Worm (Caenorhabditis elegans) whole organism, L1 larva: ENCODE measurements around the gene R02F2.7.

ENCODE experiments used
- C04F5.9 ChIP-seq: sonication (generic microtip); optimal IDR thresholded peaks from 2 replicates; lab custom pipeline; 2016; ENCODE audit warnings: missing genetic modification characterization, missing compliant biosample characterization
- C16A3.4 ChIP-seq: fragments of 150-350 bp; optimal IDR thresholded peaks from 2 replicates; lab custom pipeline; 2014; ENCODE audit warnings: missing biosample characterization, missing genetic modification characterization
- C34B4.2 ChIP-seq: sonication (generic microtip); optimal IDR thresholded peaks from 2 replicates; lab custom pipeline; 2017; ENCODE audit warnings: mild to moderate bottlenecking, missing genetic modification characterization, missing compliant biosample characterization
- Y116A8C.19 ChIP-seq: sonication (generic microtip); optimal IDR thresholded peaks from 2 replicates; lab custom pipeline; 2016; ENCODE audit warnings: missing compliant biosample characterization, missing genetic modification characterization, borderline replicate concordance
- aly-2 ChIP-seq: fragments of 150-350 bp; optimal IDR thresholded peaks from 2 replicates; lab custom pipeline; 2014; ENCODE audit warnings: missing biosample characterization, missing genetic modification characterization
- ceh-63 ChIP-seq: fragments of 200-800 bp; sonication (Bioruptor generic); optimal IDR thresholded peaks from 2 replicates; lab custom pipeline; 2018; ENCODE audit warnings: mild to moderate bottlenecking, missing genetic modification characterization, missing compliant biosample characterization
- ceh-8 ChIP-seq: fragments of 200-800 bp; sonication (Bioruptor generic); optimal IDR thresholded peaks from 2 replicates; lab custom pipeline; 2018; ENCODE audit warnings: mild to moderate bottlenecking, missing genetic modification characterization, moderate library complexity, missing compliant biosample characterization
- ceh-82 ChIP-seq, 3 experiments: fragments of 150-350 bp in 1 of 3; sonication (generic microtip) in 2 of 3; optimal IDR thresholded peaks; 2 replicates each; lab custom pipeline; 2014 to 2017; ENCODE audit warnings: missing biosample characterization in 3 of 3, missing genetic modification characterization in 3 of 3
- ceh-88 ChIP-seq: fragments of 200-800 bp; sonication (Bioruptor generic); IDR thresholded peaks from 2 replicates; pipeline ENCODE4 v1.3.6; 2022; ENCODE audit warnings: missing genetic modification characterization, missing compliant biosample characterization
- ces-1 ChIP-seq: fragments of 150-350 bp; optimal IDR thresholded peaks from 2 replicates; lab custom pipeline; 2014; ENCODE audit warnings: missing biosample characterization, missing genetic modification reagents, missing genetic modification characterization
- dpl-1 ChIP-seq, 3 experiments: fragments of 150-350 bp in 2 of 3; sonication (generic microtip) in 1 of 3; optimal IDR thresholded peaks; 2 replicates each; lab custom pipeline; 2014 to 2017; ENCODE audit warnings: missing biosample characterization in 3 of 3, missing genetic modification characterization in 3 of 3, missing genetic modification reagents in 3 of 3
- dsc-1 ChIP-seq: sonication (generic microtip); optimal IDR thresholded peaks from 2 replicates; lab custom pipeline; 2016; ENCODE audit warnings: mild to moderate bottlenecking, missing genetic modification characterization, missing compliant biosample characterization
- efl-1 ChIP-seq, 4 experiments: fragments of 150-350 bp; optimal IDR thresholded peaks in 3 of 4; peaks in 1 of 4; 1 replicate in 1 of 4; 2 replicates in 3 of 4; lab custom pipeline; 2014; ENCODE audit warnings: missing biosample characterization in 2 of 4, missing genetic modification characterization in 2 of 4, missing genetic modification reagents in 2 of 4
- efl-3 ChIP-seq: fragments of 200-800 bp; sonication (Bioruptor generic); optimal IDR thresholded peaks from 2 replicates; lab custom pipeline; 2018; ENCODE audit warnings: mild to moderate bottlenecking, missing genetic modification characterization, missing compliant biosample characterization
- elt-3 ChIP-seq, 6 experiments: fragments of 150-350 bp in 1 of 6; sonication (generic microtip); optimal IDR thresholded peaks; 2 replicates each; lab custom pipeline; 2017 to 2018; ENCODE audit warnings: missing biosample characterization in 6 of 6, missing genetic modification characterization in 6 of 6, inconsistent platforms in 1 of 6
- ets-5 ChIP-seq: fragments of 200-800 bp; sonication (Bioruptor generic); IDR thresholded peaks from 2 replicates; pipeline ENCODE4 v1.3.6; 2022; ENCODE audit warnings: missing genetic modification characterization, missing compliant biosample characterization
- fkh-4 ChIP-seq: sonication (generic microtip); optimal IDR thresholded peaks from 2 replicates; lab custom pipeline; 2016; ENCODE audit warnings: missing compliant biosample characterization, missing genetic modification characterization, borderline replicate concordance
- fkh-8 ChIP-seq: sonication (generic microtip); optimal IDR thresholded peaks from 2 replicates; lab custom pipeline; 2016; ENCODE audit warnings: mild to moderate bottlenecking, missing genetic modification characterization, missing compliant biosample characterization
- fos-1 ChIP-seq: fragments of 150-350 bp; optimal IDR thresholded peaks from 2 replicates; lab custom pipeline; 2014; ENCODE audit warnings: missing biosample characterization, missing genetic modification characterization
- hlh-17 ChIP-seq: fragments of 200-800 bp; sonication (Bioruptor generic); optimal IDR thresholded peaks from 2 replicates; lab custom pipeline; 2018; ENCODE audit warnings: missing genetic modification characterization, mild to moderate bottlenecking, missing compliant biosample characterization, moderate library complexity, borderline replicate concordance
- hlh-4 ChIP-seq: sonication (generic microtip); optimal IDR thresholded peaks from 2 replicates; lab custom pipeline; 2016; ENCODE audit warnings: mild to moderate bottlenecking, missing genetic modification characterization, missing compliant biosample characterization
- jun-1 ChIP-seq: fragments of 150-350 bp; optimal IDR thresholded peaks from 2 replicates; lab custom pipeline; 2014; ENCODE audit warnings: missing biosample characterization, missing genetic modification reagents, missing genetic modification characterization
- lin-14 ChIP-seq: fragments of 200-800 bp; sonication (Bioruptor generic); optimal IDR thresholded peaks from 2 replicates; lab custom pipeline; 2018; ENCODE audit warnings: mild to moderate bottlenecking, missing genetic modification characterization, moderate library complexity, missing compliant biosample characterization
- lin-15B ChIP-seq: fragments of 150-350 bp; sonication (generic microtip); optimal IDR thresholded peaks from 3 replicates; lab custom pipeline; 2014; ENCODE audit warnings: missing biosample characterization, missing genetic modification characterization
- lin-35 ChIP-seq, 2 experiments: fragments of 150-350 bp; optimal IDR thresholded peaks; 2 replicates each; lab custom pipeline; 2014; ENCODE audit warnings: missing biosample characterization in 2 of 2, missing genetic modification characterization in 2 of 2, missing genetic modification reagents in 2 of 2
- lin-39 ChIP-seq: fragments of 150-350 bp; optimal IDR thresholded peaks from 2 replicates; lab custom pipeline; 2014; ENCODE audit warnings: missing biosample characterization, missing genetic modification reagents, missing genetic modification characterization
- lir-3 ChIP-seq: sonication (generic microtip); optimal IDR thresholded peaks from 2 replicates; lab custom pipeline; 2016; ENCODE audit warnings: mild to moderate bottlenecking, missing genetic modification characterization, moderate library complexity, missing compliant biosample characterization; ENCODE audit not compliant: poor library complexity
- lsy-2 ChIP-seq, 2 experiments: fragments of 150-350 bp; optimal IDR thresholded peaks; 2 replicates each; lab custom pipeline; 2014; ENCODE audit warnings: missing biosample characterization in 2 of 2, missing genetic modification characterization in 2 of 2
- mab-9 ChIP-seq: fragments of 200-800 bp; sonication (Bioruptor generic); IDR thresholded peaks from 2 replicates; pipeline ENCODE4 v1.3.6; 2022; ENCODE audit warnings: missing genetic modification reagents, missing genetic modification characterization, missing compliant biosample characterization
- mdl-1 ChIP-seq, 2 experiments: fragments of 150-350 bp; optimal IDR thresholded peaks; 2 replicates each; lab custom pipeline; 2014 to 2017; ENCODE audit warnings: missing biosample characterization in 2 of 2, missing genetic modification characterization in 2 of 2, inconsistent platforms in 1 of 2
- nhr-11 ChIP-seq: fragments of 150-350 bp; optimal IDR thresholded peaks from 2 replicates; lab custom pipeline; 2014; ENCODE audit warnings: missing biosample characterization, missing genetic modification characterization
- nhr-20 ChIP-seq: sonication (generic microtip); optimal IDR thresholded peaks from 2 replicates; lab custom pipeline; 2016; ENCODE audit warnings: mild to moderate bottlenecking, missing genetic modification characterization, missing compliant biosample characterization
- nhr-237 ChIP-seq: fragments of 150-350 bp; optimal IDR thresholded peaks from 2 replicates; lab custom pipeline; 2014; ENCODE audit warnings: missing biosample characterization, missing genetic modification characterization
- nhr-28 ChIP-seq: fragments of 150-350 bp; optimal IDR thresholded peaks from 2 replicates; lab custom pipeline; 2014; ENCODE audit warnings: missing biosample characterization, missing genetic modification characterization
- nhr-47 ChIP-seq: sonication (generic microtip); optimal IDR thresholded peaks from 2 replicates; lab custom pipeline; 2016; ENCODE audit warnings: mild to moderate bottlenecking, missing genetic modification characterization, moderate library complexity, missing compliant biosample characterization
- nhr-71 ChIP-seq: sonication (generic microtip); optimal IDR thresholded peaks from 2 replicates; lab custom pipeline; 2016; ENCODE audit warnings: mild to moderate bottlenecking, missing genetic modification characterization, moderate library complexity, missing compliant biosample characterization
- nhr-77 ChIP-seq: fragments of 150-350 bp; optimal IDR thresholded peaks from 2 replicates; lab custom pipeline; 2014; ENCODE audit warnings: missing biosample characterization, missing genetic modification characterization
- pag-3 ChIP-seq: sonication (generic microtip); optimal IDR thresholded peaks from 2 replicates; lab custom pipeline; 2017; ENCODE audit warnings: missing genetic modification characterization, mild to moderate bottlenecking, missing compliant biosample characterization, antibody characterized with exemption, borderline replicate concordance; ENCODE audit not compliant: insufficient read depth
- rnt-1 ChIP-seq: sonication (generic microtip); optimal IDR thresholded peaks from 2 replicates; lab custom pipeline; 2016; ENCODE audit warnings: mild to moderate bottlenecking, missing genetic modification characterization, moderate library complexity, missing compliant biosample characterization
- skn-1 ChIP-seq: fragments of 150-350 bp; optimal IDR thresholded peaks from 2 replicates; lab custom pipeline; 2014; ENCODE audit warnings: missing biosample characterization, missing genetic modification characterization
- snpc-4 ChIP-seq: fragments of 150-350 bp; optimal IDR thresholded peaks from 2 replicates; lab custom pipeline; 2014; ENCODE audit warnings: missing biosample characterization, missing genetic modification characterization
- snu-23 ChIP-seq: sonication (generic microtip); optimal IDR thresholded peaks from 2 replicates; lab custom pipeline; 2016; ENCODE audit warnings: missing genetic modification characterization, missing compliant biosample characterization
- swsn-7 ChIP-seq: sonication (generic microtip); optimal IDR thresholded peaks from 2 replicates; lab custom pipeline; 2016; ENCODE audit warnings: missing genetic modification characterization, missing compliant biosample characterization
- unc-130 ChIP-seq: fragments of 150-350 bp; optimal IDR thresholded peaks from 2 replicates; lab custom pipeline; 2017; ENCODE audit warnings: missing biosample characterization, missing genetic modification characterization, inconsistent platforms
- unc-62 ChIP-seq: fragments of 150-350 bp; optimal IDR thresholded peaks from 2 replicates; lab custom pipeline; 2014; ENCODE audit warnings: missing biosample characterization, missing genetic modification reagents, missing genetic modification characterization
- vab-15 ChIP-seq: sonication (generic microtip); optimal IDR thresholded peaks from 2 replicates; lab custom pipeline; 2017; ENCODE audit warnings: missing genotype, mild to moderate bottlenecking, missing genetic modification characterization, missing compliant biosample characterization
- xbp-1 ChIP-seq: sonication (generic microtip); optimal IDR thresholded peaks from 2 replicates; lab custom pipeline; 2016; ENCODE audit warnings: missing genetic modification characterization, missing compliant biosample characterization
- ztf-11 ChIP-seq, 2 experiments: sonication (generic microtip); optimal IDR thresholded peaks; 2 replicates each; lab custom pipeline; 2016 to 2017; ENCODE audit warnings: missing genetic modification characterization in 2 of 2, missing biosample characterization in 1 of 2, missing compliant biosample characterization in 1 of 2
- ztf-4 ChIP-seq: fragments of 150-350 bp; optimal IDR thresholded peaks from 2 replicates; lab custom pipeline; 2014; ENCODE audit warnings: missing biosample characterization, missing genetic modification characterization

The R02F2.7 gene

ce11 chrIII:5448177-5448576 is 35.4 kb downstream of the R02F2.7 start, which contains the start of gene skpt-1 (continued):
- TF ChIP-seq fkh-8 (tag; lab: Kevin White, UChicago), result no peak
- peak; percentile 17 for TF ChIP-seq rnt-1
- TF ChIP-seq snpc-4 (tag; lab: Kevin White, UChicago), result no peak
- no peak for TF ChIP-seq efl-3 (GFP tag; lab: Kevin White, UChicago)
- TF ChIP-seq lin-35 (GFP tag; optimal IDR thresholded peaks at IDR 0.05; lab: Kevin White, UChicago), result peak; percentile 80 to 93
- TF ChIP-seq jun-1, result no peak
- TF ChIP-seq hlh-17, result no peak
- no peak for TF ChIP-seq nhr-28 (tag; lab: Kevin White, UChicago)
- TF ChIP-seq fkh-4 (tag; lab: Kevin White, UChicago), result no peak
- no peak for TF ChIP-seq ces-1 (GFP tag; lab: Kevin White, UChicago)
- TF ChIP-seq pag-3, result no peak
- TF ChIP-seq C34B4.2, result no peak
- no peak for TF ChIP-seq mab-9
- TF ChIP-seq vab-15 (tag; lab: Kevin White, UChicago), result no peak
- TF ChIP-seq lin-39, result no peak
- TF ChIP-seq nhr-11 (tag; lab: Kevin White, UChicago), result no peak
- TF ChIP-seq lsy-2 (tag; optimal IDR thresholded peaks at IDR 0.05; lab: Kevin White, UChicago), result peak; percentile 29 to 84
- TF ChIP-seq ceh-88 (GFP tag; lab: Robert Waterston, UW), result no peak
- TF ChIP-seq ceh-63 (GFP tag; lab: Kevin White, UChicago), result no peak
- no peak for TF ChIP-seq ztf-4 (tag; lab: Kevin White, UChicago)
- TF ChIP-seq ceh-82 (tag; optimal IDR thresholded peaks at IDR 0.05; lab: Kevin White, UChicago), result peak in 1 of 3 experiments; percentile 34
- TF ChIP-seq unc-130, result no peak
- TF ChIP-seq aly-2 (tag; lab: Kevin White, UChicago), result no peak
- TF ChIP-seq lir-3 (tag; lab: Kevin White, UChicago), result no peak
- TF ChIP-seq nhr-237 (tag; lab: Kevin White, UChicago), result no peak
- peak; percentile 9 for TF ChIP-seq swsn-7
- TF ChIP-seq ets-5, result no peak
- TF ChIP-seq lin-14 (GFP tag; lab: Kevin White, UChicago), result peak; percentile 32
- peak; percentile 79 to 89 (median 86) for TF ChIP-seq dpl-1 (GFP tag; optimal IDR thresholded peaks at IDR 0.05; lab: Kevin White, UChicago)

- TF ChIP-seq C16A3.4 (tag; lab: Kevin White, UChicago) (peak; percentile 74), nhr-77 (tag; lab: Kevin White, UChicago) (peak; percentile 9), snu-23 (GFP tag; lab: Kevin White, UChicago) (peak; percentile 77), nhr-20 (tag; lab: Kevin White, UChicago) (peak; percentile 50), ztf-11 (tag; optimal IDR thresholded peaks at IDR 0.05; lab: Kevin White, UChicago) (no peak), nhr-71 (peak; percentile 37), lin-15B (tag; lab: Kevin White, UChicago) (peak; percentile 39), C04F5.9 (no peak), skn-1 (tag; lab: Kevin White, UChicago) (peak; percentile 68), ceh-8 (no peak), mdl-1 (tag; optimal IDR thresholded peaks at IDR 0.05; lab: Kevin White, UChicago) (peak in 1 of 2 experiments; percentile 55), fos-1 (tag; lab: Kevin White, UChicago) (peak; percentile 13), vab-15 (tag; lab: Kevin White, UChicago) (peak; percentile 6), hlh-4 (tag; lab: Kevin White, UChicago) (no peak), unc-62 (GFP tag; lab: Kevin White, UChicago) (no peak), lin-35 (GFP tag; optimal IDR thresholded peaks at IDR 0.05; lab: Kevin White, UChicago) (peak; percentile 62 to 78), dpl-1 (GFP tag; optimal IDR thresholded peaks at IDR 0.05; lab: Kevin White, UChicago) (peak; percentile 63 to 78 (median 70)), rnt-1 (peak; percentile 29), nhr-47 (tag; lab: Kevin White, UChicago) (peak; percentile 45), nhr-11 (tag; lab: Kevin White, UChicago) (no peak), elt-3 (tag; optimal IDR thresholded peaks at IDR 0.05; lab: Kevin White, UChicago) (peak in 1 of 6 experiments; percentile 73), lsy-2 (tag; optimal IDR thresholded peaks at IDR 0.05; lab: Kevin White, UChicago) (peak; percentile 97 to 99), ceh-63 (GFP tag; lab: Kevin White, UChicago) (no peak), efl-1 (optimal IDR thresholded peaks at IDR 0.05; lab: Kevin White, UChicago) (peak; percentile 64 to 71), efl-1 (GFP tag; optimal IDR thresholded peaks at IDR 0.05 in 1 of 2; lab: Kevin White, UChicago) (peak; percentile 73 to 96), xbp-1 (tag; lab: Kevin White, UChicago) (peak; percentile 51), Y116A8C.19 (tag; lab: Kevin White, UChicago) (no peak), unc-130 (peak; percentile 49), lin-39 (peak; percentile 3), dsc-1 (tag; lab: Kevin White, UChicago) (no peak), snpc-4 (tag; lab: Kevin White, UChicago) (peak; percentile 21), lin-14 (GFP tag; lab: Kevin White, UChicago) (peak; percentile 50)
These were observed 40.8 kb downstream of the R02F2.7 start, which contains the start of the genes T24G10.2 and disl-2 for ce11 chrIII:5442711-5443253. Gene T24G10.2 (minus strand): TSS chrIII:5442761. Gene disl-2 (plus strand): TSS chrIII:5443167.
